Worm (Caenorhabditis elegans): ENCODE results near the gene saps-1.
A peak's percentile ranks its signal among the peaks of the same experiment; 100 is the strongest.

The saps-1 gene

DNA sequence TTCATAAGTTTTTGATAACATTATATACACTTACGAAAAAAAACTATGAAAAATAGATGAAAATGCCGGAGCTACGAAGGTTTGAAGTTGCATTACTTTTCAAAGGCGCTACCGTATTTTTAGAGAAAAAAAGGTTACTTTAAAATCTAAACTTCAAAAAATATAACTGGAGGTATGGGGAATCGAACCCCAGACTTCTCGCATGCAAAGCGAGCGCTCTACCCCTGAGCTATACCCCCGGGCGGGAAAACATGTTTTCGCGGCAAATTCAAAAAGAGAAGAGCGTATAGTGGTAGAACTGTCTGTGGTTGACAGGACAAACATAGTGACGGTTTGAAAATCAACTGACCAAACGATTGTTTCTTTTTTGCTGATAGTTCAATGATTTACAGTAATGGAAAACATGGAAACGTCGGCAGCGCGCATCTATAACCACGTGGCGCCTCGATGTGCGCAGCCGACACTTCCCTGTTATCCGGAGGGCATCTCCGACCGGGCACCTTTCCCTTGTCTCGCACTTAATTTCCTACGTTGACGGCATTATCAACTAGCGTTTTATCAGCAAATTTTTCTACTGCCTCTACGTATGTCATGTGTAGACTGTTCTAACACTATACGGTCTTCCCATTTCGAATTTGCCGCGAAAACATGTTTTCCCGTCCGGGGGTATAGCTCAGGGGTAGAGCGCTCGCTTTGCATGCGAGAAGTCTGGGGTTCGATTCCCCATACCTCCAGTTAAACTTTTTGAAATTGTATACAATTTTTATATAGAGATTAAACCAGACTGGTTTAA is 36.6 kb downstream of the saps-1 start (continued):
- TF ChIP-seq lin-35 (GFP tag; optimal IDR thresholded peaks at IDR 0.05) (peak in 1 of 2 experiments; percentile 65), sox-4 (tag; optimal IDR thresholded peaks at IDR 0.05) (no peak), F16B12.6 (tag; optimal IDR thresholded peaks at IDR 0.05) (no peak), dsc-1 (tag; optimal IDR thresholded peaks at IDR 0.05) (no peak), C16A3.4 (tag; optimal IDR thresholded peaks at IDR 0.05) (peak; percentile 6), unc-86 (tag; optimal IDR thresholded peaks at IDR 0.05) (no peak), C34B4.2 (tag; optimal IDR thresholded peaks at IDR 0.05) (no peak), nhr-90 (tag; optimal IDR thresholded peaks at IDR 0.05; ENCODE audit: poor library complexity) (peak; percentile 16), nhr-19 (GFP tag; conservative IDR thresholded peaks at IDR 0.05) (no peak), snpc-4 (tag; optimal IDR thresholded peaks at IDR 0.05) (peak; percentile 62), efl-1 (optimal IDR thresholded peaks at IDR 0.05) (peak in 1 of 2 experiments; percentile 38), efl-1 (GFP tag; optimal IDR thresholded peaks at IDR 0.05 in 1 of 2) (peak; percentile 42 to 71), fos-1 (tag; optimal IDR thresholded peaks at IDR 0.05) (no peak), nhr-12 (tag; optimal IDR thresholded peaks at IDR 0.05) (no peak), ceh-63 (GFP tag; optimal IDR thresholded peaks at IDR 0.05) (no peak), Y116A8C.19 (tag; optimal IDR thresholded peaks at IDR 0.05; ENCODE audit: borderline replicate concordance) (no peak), unc-130 (tag; optimal IDR thresholded peaks at IDR 0.05) (no peak), xbp-1 (tag; optimal IDR thresholded peaks at IDR 0.05) (no peak), aly-2 (tag; optimal IDR thresholded peaks at IDR 0.05) (no peak), irx-1 (tag; optimal IDR thresholded peaks at IDR 0.05) (no peak), fkh-10 (GFP tag; optimal IDR thresholded peaks at IDR 0.05) (no peak)

ce11 chrII:11335670-11336069 is 38.2 kb downstream of the saps-1 start:
- TF ChIP-seq fkh-10 (GFP tag; optimal IDR thresholded peaks at IDR 0.05) (peak; percentile 39), nhr-47 (tag; optimal IDR thresholded peaks at IDR 0.05) (peak; percentile 12), lin-14 (GFP tag; optimal IDR thresholded peaks at IDR 0.05) (peak; percentile 75), vab-15 (tag; optimal IDR thresholded peaks at IDR 0.05) (no peak), ces-1 (GFP tag; optimal IDR thresholded peaks at IDR 0.05) (peak; percentile 19), snu-23 (GFP tag; optimal IDR thresholded peaks at IDR 0.05) (no peak), unc-86 (tag; optimal IDR thresholded peaks at IDR 0.05) (peak; percentile 19), lsy-2 (tag; optimal IDR thresholded peaks at IDR 0.05) (peak in 1 of 2 experiments; percentile 22), ceh-82 (tag; optimal IDR thresholded peaks at IDR 0.05) (peak in 1 of 3 experiments; percentile 9)

ce11 chrII:11336163-11336562 is 38.7 kb downstream of the saps-1 start:
- TF ChIP-seq F16B12.6 (tag; optimal IDR thresholded peaks at IDR 0.05), result no peak
- no peak for TF ChIP-seq sptf-1 (tag; optimal IDR thresholded peaks at IDR 0.05)

DNA sequence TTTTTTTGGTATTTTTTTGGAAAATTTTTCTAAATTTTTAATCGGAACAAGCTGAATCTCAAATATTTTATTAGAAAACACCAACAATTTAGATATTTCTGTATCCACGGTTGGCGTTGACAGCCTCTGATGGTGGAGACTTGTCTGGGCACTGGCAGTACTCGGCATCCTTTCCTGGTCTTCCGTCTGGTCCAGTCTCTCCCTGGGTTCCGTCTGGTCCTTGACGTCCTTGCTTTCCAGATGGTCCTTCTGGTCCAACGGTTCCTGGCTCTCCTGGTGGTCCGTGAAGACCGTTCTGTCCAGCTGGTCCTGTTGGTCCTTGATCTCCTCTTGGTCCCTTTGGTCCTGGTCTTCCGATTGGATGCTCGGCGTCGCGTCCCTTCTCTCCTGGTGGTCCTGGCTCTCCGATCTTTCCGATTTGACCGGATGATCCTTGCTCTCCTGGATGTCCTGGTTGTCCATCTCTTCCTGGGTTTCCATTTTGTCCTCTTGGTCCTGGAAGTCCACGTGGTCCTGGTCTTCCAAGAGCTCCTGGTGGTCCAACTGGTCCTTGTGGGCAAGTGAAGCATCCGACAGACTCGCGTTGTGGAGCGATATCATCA is 39.3 kb downstream of the saps-1 start:
- no peak for TF ChIP-seq skn-1 (tag; optimal IDR thresholded peaks at IDR 0.05)
- TF ChIP-seq unc-86 (tag; optimal IDR thresholded peaks at IDR 0.05), result no peak
- TF ChIP-seq lsy-2 (tag; optimal IDR thresholded peaks at IDR 0.05), result no peak
- no peak for TF ChIP-seq aha-1 (tag; optimal IDR thresholded peaks at IDR 0.05)
- TF ChIP-seq irx-1 (tag; optimal IDR thresholded peaks at IDR 0.05), result no peak
- TF ChIP-seq jun-1 (tag; optimal IDR thresholded peaks at IDR 0.05), result no peak
- TF ChIP-seq ceh-90 (tag; optimal IDR thresholded peaks at IDR 0.05), result no peak
- TF ChIP-seq nhr-77 (tag; optimal IDR thresholded peaks at IDR 0.05), result no peak
- TF ChIP-seq dpl-1 (GFP tag; optimal IDR thresholded peaks at IDR 0.05), result no peak
- no peak for TF ChIP-seq snu-23 (GFP tag; optimal IDR thresholded peaks at IDR 0.05)

Measured in whole organism, L1 larva.